Worm (Caenorhabditis elegans) whole organism, young adult: Measurements from ENCODE around the gene F54D5.4.

ENCODE experiments used
- F22D6.2 ChIP-seq: sonication (generic microtip); optimal IDR thresholded peaks from 2 replicates; lab custom pipeline; 2016; ENCODE audit warnings: mild to moderate bottlenecking, missing genetic modification characterization, missing compliant biosample characterization
- F49E8.2 ChIP-seq: sonication (generic microtip); optimal IDR thresholded peaks from 3 replicates; lab custom pipeline; 2017; ENCODE audit warnings: missing genetic modification characterization, mild to moderate bottlenecking, missing compliant biosample characterization, antibody characterized with exemption, moderate library complexity; ENCODE audit not compliant: insufficient read depth
- F57C9.4 ChIP-seq: sonication (generic microtip); optimal IDR thresholded peaks from 2 replicates; lab custom pipeline; 2017; ENCODE audit warnings: mild to moderate bottlenecking, missing genetic modification characterization, missing compliant biosample characterization
- K12H6.12 ChIP-seq: fragments of 200-800 bp; sonication (Bioruptor generic); optimal IDR thresholded peaks from 2 replicates; lab custom pipeline; 2018; ENCODE audit warnings: mild to moderate bottlenecking, missing genetic modification characterization, missing compliant biosample characterization
- Y53F4B.3 ChIP-seq: fragments of 200-800 bp; sonication (Bioruptor generic); IDR thresholded peaks from 2 replicates; pipeline ENCODE4 v1.3.6; 2022; ENCODE audit warnings: missing genetic modification reagents, missing genetic modification characterization, missing compliant biosample characterization
- Y67H2A.10 ChIP-seq: fragments of 200-800 bp; sonication (Bioruptor generic); conservative IDR thresholded peaks from 2 replicates; pipeline ENCODE4 v1.3.6; 2022; ENCODE audit warnings: missing genetic modification reagents, missing genetic modification characterization, missing compliant biosample characterization
- bed-2 ChIP-seq: fragments of 200-800 bp; sonication (Bioruptor generic); IDR thresholded peaks from 2 replicates; pipeline ENCODE4 v1.3.6; 2022; ENCODE audit warnings: missing genetic modification reagents, missing genetic modification characterization, missing compliant biosample characterization
- ccch-3 ChIP-seq: fragments of 200-800 bp; sonication (Bioruptor generic); optimal IDR thresholded peaks from 2 replicates; lab custom pipeline; 2018; ENCODE audit warnings: mild to moderate bottlenecking, missing genetic modification characterization, missing compliant biosample characterization
- cebp-2 ChIP-seq: fragments of 200-800 bp; sonication (Bioruptor generic); IDR thresholded peaks from 2 replicates; pipeline ENCODE4 v1.3.6; 2022; ENCODE audit warnings: missing genetic modification characterization, missing compliant biosample characterization
- ceh-100 ChIP-seq: fragments of 200-800 bp; sonication (Bioruptor generic); IDR thresholded peaks from 2 replicates; pipeline ENCODE4 v1.3.6; 2022; ENCODE audit warnings: missing genetic modification reagents, missing genetic modification characterization, missing compliant biosample characterization
- ceh-40 ChIP-seq: fragments of 200-800 bp; sonication (Bioruptor generic); IDR thresholded peaks from 2 replicates; pipeline ENCODE4 v1.3.6; 2022; ENCODE audit warnings: missing genetic modification characterization, missing compliant biosample characterization
- egl-18 ChIP-seq: fragments of 200-800 bp; sonication (Bioruptor generic); IDR thresholded peaks from 2 replicates; pipeline ENCODE4 v1.3.6; 2022; ENCODE audit warnings: missing genetic modification reagents, missing genetic modification characterization, missing compliant biosample characterization
- egrh-3 ChIP-seq: fragments of 200-800 bp; sonication (Bioruptor generic); IDR thresholded peaks from 2 replicates; pipeline ENCODE4 v1.3.6; 2022; ENCODE audit warnings: missing genetic modification reagents, missing genetic modification characterization, missing compliant biosample characterization
- fkh-3 ChIP-seq: sonication (generic microtip); optimal IDR thresholded peaks from 2 replicates; lab custom pipeline; 2016; ENCODE audit warnings: mild to moderate bottlenecking, missing genetic modification characterization, missing compliant biosample characterization
- hlh-12 ChIP-seq: sonication (generic microtip); optimal IDR thresholded peaks from 2 replicates; lab custom pipeline; 2016; ENCODE audit warnings: missing genetic modification characterization, missing compliant biosample characterization
- hrde-1 ChIP-seq: sonication (generic microtip); optimal IDR thresholded peaks from 2 replicates; lab custom pipeline; 2016; ENCODE audit warnings: missing genetic modification characterization, mild to moderate bottlenecking, missing compliant biosample characterization, moderate library complexity, missing genotype, missing genetic modification reagents, borderline replicate concordance
- lin-35 ChIP-seq, 3 experiments: fragments of 150-350 bp in 2 of 3; sonication (generic microtip) in 1 of 3; optimal IDR thresholded peaks; 2 replicates each; lab custom pipeline; 2014 to 2018; ENCODE audit warnings: missing biosample characterization in 3 of 3, missing genetic modification characterization in 3 of 3, missing genetic modification reagents in 3 of 3
- lin-40 ChIP-seq: sonication (generic microtip); optimal IDR thresholded peaks from 2 replicates; lab custom pipeline; 2016; ENCODE audit warnings: missing genetic modification characterization, mild to moderate bottlenecking, missing compliant biosample characterization, missing genotype, missing genetic modification reagents
- madf-10 ChIP-seq: sonication (generic microtip); optimal IDR thresholded peaks from 2 replicates; lab custom pipeline; 2016; ENCODE audit warnings: mild to moderate bottlenecking, missing genetic modification characterization, missing compliant biosample characterization
- madf-3 ChIP-seq: fragments of 200-800 bp; sonication (Bioruptor generic); IDR thresholded peaks from 2 replicates; pipeline ENCODE4 v1.3.6; 2022; ENCODE audit warnings: missing genetic modification reagents, missing genetic modification characterization, missing compliant biosample characterization
- mel-28 ChIP-seq: sonication (generic microtip); optimal IDR thresholded peaks from 2 replicates; lab custom pipeline; 2016; ENCODE audit warnings: borderline replicate concordance, mild to moderate bottlenecking, missing genetic modification characterization, missing compliant biosample characterization
- mes-4 ChIP-seq: sonication (generic microtip); optimal IDR thresholded peaks from 2 replicates; lab custom pipeline; 2016; ENCODE audit warnings: missing genotype, missing genetic modification characterization, missing compliant biosample characterization
- mxl-1 ChIP-seq: sonication (generic microtip); optimal IDR thresholded peaks from 2 replicates; lab custom pipeline; 2016; ENCODE audit warnings: missing genetic modification characterization, missing compliant biosample characterization
- nhr-120 ChIP-seq: fragments of 200-800 bp; sonication (Bioruptor generic); IDR thresholded peaks from 2 replicates; pipeline ENCODE4 v1.3.6; 2022; ENCODE audit warnings: missing genetic modification characterization, missing compliant biosample characterization
- nhr-90 ChIP-seq: sonication (generic microtip); optimal IDR thresholded peaks from 2 replicates; lab custom pipeline; 2016; ENCODE audit warnings: missing genotype, mild to moderate bottlenecking, missing genetic modification characterization, missing compliant biosample characterization
- pha-4 ChIP-seq: fragments of 150-350 bp; sonication (generic microtip); optimal IDR thresholded peaks from 2 replicates; lab custom pipeline; 2014; ENCODE audit warnings: missing biosample characterization, missing genetic modification reagents, missing genetic modification characterization
- snpc-1.3 ChIP-seq: sonication (generic microtip); optimal IDR thresholded peaks from 2 replicates; lab custom pipeline; 2017; ENCODE audit warnings: missing genetic modification characterization, mild to moderate bottlenecking, missing compliant biosample characterization, antibody characterized with exemption, moderate library complexity, missing genotype, missing genetic modification reagents; ENCODE audit not compliant: insufficient read depth
- tbx-9 ChIP-seq: sonication (generic microtip); optimal IDR thresholded peaks from 2 replicates; lab custom pipeline; 2016; ENCODE audit warnings: borderline replicate concordance, missing genetic modification characterization, inconsistent platforms, missing compliant biosample characterization
- unc-62 ChIP-seq: fragments of 150-350 bp; optimal IDR thresholded peaks from 2 replicates; lab custom pipeline; 2014; ENCODE audit warnings: missing biosample characterization, missing genetic modification reagents, missing genetic modification characterization
- ztf-22 ChIP-seq: fragments of 200-800 bp; sonication (Bioruptor generic); optimal IDR thresholded peaks from 2 replicates; lab custom pipeline; 2018; ENCODE audit warnings: mild to moderate bottlenecking, missing genetic modification characterization, moderate library complexity, missing compliant biosample characterization

Gene F54D5.4

ce11 chrII:11619895-11620439, 50.3 kb downstream of the F54D5.4 start (continued):
- TF ChIP-seq cebp-2 (no peak), fkh-3 (tag; lab: Kevin White, UChicago) (no peak), hrde-1 (tag; lab: Kevin White, UChicago) (no peak), egl-18 (GFP tag; lab: Robert Waterston, UW) (peak; percentile 80), bed-2 (GFP tag; lab: Robert Waterston, UW) (0 out of 2 replicates have a peak, but pooled peaks have one; percentile 53), mes-4 (tag; lab: Kevin White, UChicago) (no peak), K12H6.12 (tag; lab: Kevin White, UChicago) (peak; percentile 91), mxl-1 (tag; lab: Kevin White, UChicago) (peak; percentile 8), ceh-40 (GFP tag; lab: Robert Waterston, UW) (no peak), lin-35 (GFP tag; optimal IDR thresholded peaks at IDR 0.05; lab: Kevin White, UChicago) (peak in 1 of 3 experiments; percentile 36), ztf-22 (GFP tag; lab: Kevin White, UChicago) (peak; percentile 63), snpc-1.3 (no peak), F49E8.2 (no peak), Y53F4B.3 (no peak), nhr-90 (tag; lab: Kevin White, UChicago) (peak; percentile 68), ceh-100 (no peak; the same call in 1 of the 2 replicates), pha-4 (tag; lab: Kevin White, UChicago) (no peak), ccch-3 (GFP tag; lab: Kevin White, UChicago) (no peak), F22D6.2 (tag; lab: Kevin White, UChicago) (peak; percentile 43), F57C9.4 (tag; lab: Kevin White, UChicago) (no peak), mel-28 (tag; lab: Kevin White, UChicago) (no peak), madf-3 (0 out of 2 replicates have a peak, but pooled peaks have one; percentile 36), Y67H2A.10 (GFP tag; lab: Robert Waterston, UW) (no peak), tbx-9 (no peak), madf-10 (peak; percentile 98), lin-40 (tag; lab: Kevin White, UChicago) (peak; percentile 86), egrh-3 (peak; percentile 92), nhr-120 (GFP tag; lab: Robert Waterston, UW) (no peak), unc-62 (GFP tag; lab: Kevin White, UChicago) (no peak), hlh-12 (no peak)
